Fruit fly (Drosophila melanogaster): ENCODE measurements around the gene Sox100B.

Gene Sox100B

dm6 chr3R:31059807-31060707, 5.0 kb upstream of the Sox100B start:
- TF ChIP-seq h (optimal IDR thresholded peaks at IDR 0.05) (no peak), psq (optimal IDR thresholded peaks at IDR 0.05) (no peak), ttk (optimal IDR thresholded peaks at IDR 0.05) (no peak), Sin3A (optimal IDR thresholded peaks at IDR 0.05) (no peak), Myc (optimal IDR thresholded peaks at IDR 0.05) (no peak), insv (optimal IDR thresholded peaks at IDR 0.05) (no peak)

- no peak for TF ChIP-seq ttk (optimal IDR thresholded peaks at IDR 0.05)
- no peak for TF ChIP-seq insv (optimal IDR thresholded peaks at IDR 0.05)
- no peak for TF ChIP-seq h (optimal IDR thresholded peaks at IDR 0.05)
- no peak for TF ChIP-seq Sin3A (optimal IDR thresholded peaks at IDR 0.05)
- no peak for TF ChIP-seq psq (optimal IDR thresholded peaks at IDR 0.05)
- no peak for TF ChIP-seq Myc (optimal IDR thresholded peaks at IDR 0.05)
Measured at dm6 chr3R:31060708-31061625, 4.1 kb upstream of the Sox100B start, which contains the start of gene dco. TSS of gene dco (minus strand) at chr3R:31061210.

dm6 chr3R:31062344-31062964, 2.6 kb upstream of the Sox100B start:
- TF ChIP-seq Myc (optimal IDR thresholded peaks at IDR 0.05): no peak

dm6 chr3R:31066356-31066755, 1.3 kb downstream of the Sox100B start:
- TF ChIP-seq h (optimal IDR thresholded peaks at IDR 0.05): no peak
- TF ChIP-seq Myc (optimal IDR thresholded peaks at IDR 0.05): no peak
- TF ChIP-seq psq (optimal IDR thresholded peaks at IDR 0.05): no peak
- no peak for TF ChIP-seq insv (optimal IDR thresholded peaks at IDR 0.05)
- no peak for TF ChIP-seq ttk (optimal IDR thresholded peaks at IDR 0.05)
- no peak for TF ChIP-seq Sin3A (optimal IDR thresholded peaks at IDR 0.05)

dm6 chr3R:31070732-31071131, 5.7 kb downstream of the Sox100B start:
- TF ChIP-seq ttk (optimal IDR thresholded peaks at IDR 0.05) (no peak), Myc (optimal IDR thresholded peaks at IDR 0.05) (no peak), psq (optimal IDR thresholded peaks at IDR 0.05) (no peak), h (optimal IDR thresholded peaks at IDR 0.05) (no peak), insv (optimal IDR thresholded peaks at IDR 0.05) (no peak), Sin3A (optimal IDR thresholded peaks at IDR 0.05) (no peak)

- no peak for TF ChIP-seq Sin3A (optimal IDR thresholded peaks at IDR 0.05)
- TF ChIP-seq ttk (optimal IDR thresholded peaks at IDR 0.05): no peak
- no peak for TF ChIP-seq Myc (optimal IDR thresholded peaks at IDR 0.05)
- TF ChIP-seq psq (optimal IDR thresholded peaks at IDR 0.05): no peak
- TF ChIP-seq h (optimal IDR thresholded peaks at IDR 0.05): no peak
- no peak for TF ChIP-seq insv (optimal IDR thresholded peaks at IDR 0.05)
Measured at dm6 chr3R:31086394-31086793, 21.3 kb downstream of the Sox100B start.

- no peak for TF ChIP-seq h (optimal IDR thresholded peaks at IDR 0.05)
- TF ChIP-seq psq (optimal IDR thresholded peaks at IDR 0.05): no peak
- no peak for TF ChIP-seq insv (optimal IDR thresholded peaks at IDR 0.05)
- no peak for TF ChIP-seq Myc (optimal IDR thresholded peaks at IDR 0.05)
- TF ChIP-seq ttk (optimal IDR thresholded peaks at IDR 0.05): no peak
- TF ChIP-seq Sin3A (optimal IDR thresholded peaks at IDR 0.05): no peak
Measured at dm6 chr3R:31089985-31090384, 24.9 kb downstream of the Sox100B start.

dm6 chr3R:31097221-31097620, 32.2 kb downstream of the Sox100B start, which contains the start of gene CG11317:
TSS of gene CG11317 (minus strand) at chr3R:31097321.
- TF ChIP-seq ttk (optimal IDR thresholded peaks at IDR 0.05): no peak
- no peak for TF ChIP-seq Myc (optimal IDR thresholded peaks at IDR 0.05)
- TF ChIP-seq Sin3A (optimal IDR thresholded peaks at IDR 0.05): no peak
- no peak for TF ChIP-seq psq (optimal IDR thresholded peaks at IDR 0.05)
- no peak for TF ChIP-seq h (optimal IDR thresholded peaks at IDR 0.05)
- TF ChIP-seq insv (optimal IDR thresholded peaks at IDR 0.05): no peak

- TF ChIP-seq psq (optimal IDR thresholded peaks at IDR 0.05): no peak
- no peak for TF ChIP-seq ttk (optimal IDR thresholded peaks at IDR 0.05)
- TF ChIP-seq h (optimal IDR thresholded peaks at IDR 0.05): no peak
- no peak for TF ChIP-seq Sin3A (optimal IDR thresholded peaks at IDR 0.05)
- no peak for TF ChIP-seq insv (optimal IDR thresholded peaks at IDR 0.05)
- no peak for TF ChIP-seq Myc (optimal IDR thresholded peaks at IDR 0.05)
Measured at dm6 chr3R:31101069-31101468, 36.0 kb downstream of the Sox100B start, which contains the start of gene CG15553. TSS of gene CG15553 (minus strand) at chr3R:31101169.

dm6 chr3R:31109126-31109525, 44.1 kb downstream of the Sox100B start, which contains the start of gene Mayo:
TSS of gene Mayo (minus strand) at chr3R:31109191.
- TF ChIP-seq Sin3A (optimal IDR thresholded peaks at IDR 0.05) (no peak), insv (optimal IDR thresholded peaks at IDR 0.05) (no peak), Myc (optimal IDR thresholded peaks at IDR 0.05) (no peak), ttk (optimal IDR thresholded peaks at IDR 0.05) (no peak), psq (optimal IDR thresholded peaks at IDR 0.05) (no peak), h (optimal IDR thresholded peaks at IDR 0.05) (no peak)

dm6 chr3R:31119854-31120423, 54.9 kb downstream of the Sox100B start:
- TF ChIP-seq h (optimal IDR thresholded peaks at IDR 0.05) (no peak), ttk (optimal IDR thresholded peaks at IDR 0.05) (no peak), psq (optimal IDR thresholded peaks at IDR 0.05) (no peak), insv (optimal IDR thresholded peaks at IDR 0.05) (no peak), Sin3A (optimal IDR thresholded peaks at IDR 0.05) (no peak), Myc (optimal IDR thresholded peaks at IDR 0.05) (no peak)

All from Kc167 (cell line).